Worm (Caenorhabditis elegans): Measurements from ENCODE around the gene M163.8.

DNA sequence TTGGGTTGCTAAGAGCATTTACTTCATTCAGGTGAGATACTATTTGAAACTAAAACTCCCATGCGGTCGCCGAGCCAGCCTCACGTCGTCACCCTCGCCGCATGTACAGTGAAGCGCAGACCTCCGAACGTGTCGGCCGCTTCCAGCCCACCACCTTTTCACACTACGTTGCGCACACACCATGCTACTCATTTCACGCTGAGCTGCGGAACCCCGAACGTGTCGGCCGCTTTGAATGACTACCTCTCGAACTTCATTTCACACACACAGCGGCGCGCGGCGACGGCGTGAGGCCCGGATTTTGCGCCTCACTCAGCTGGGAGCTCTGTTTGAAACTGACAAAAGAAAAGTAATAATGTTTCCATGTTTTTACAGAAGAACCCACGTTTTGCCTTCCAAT is 3.3 kb upstream of the M163.8 start:
- TF ChIP-seq elt-1 (tag; optimal IDR thresholded peaks at IDR 0.05; ENCODE audit: borderline replicate concordance, insufficient read depth): no peak
- TF ChIP-seq nhr-28 (tag; optimal IDR thresholded peaks at IDR 0.05): no peak
- TF ChIP-seq unc-39 (tag; optimal IDR thresholded peaks at IDR 0.05): no peak
- no peak for TF ChIP-seq unc-62 (GFP tag; optimal IDR thresholded peaks at IDR 0.05)
- no peak for TF ChIP-seq sptf-1 (tag; optimal IDR thresholded peaks at IDR 0.05)
- no peak for TF ChIP-seq lin-32 (GFP tag; optimal IDR thresholded peaks at IDR 0.05)
- TF ChIP-seq hlh-1 (tag; optimal IDR thresholded peaks at IDR 0.05): no peak
- TF ChIP-seq nhr-2 (tag; optimal IDR thresholded peaks at IDR 0.05): no peak
- TF ChIP-seq nhr-12 (tag; optimal IDR thresholded peaks at IDR 0.05): no peak
- TF ChIP-seq ceh-83 (GFP tag; optimal IDR thresholded peaks at IDR 0.05): no peak
- TF ChIP-seq lin-13 (tag; optimal IDR thresholded peaks at IDR 0.05): no peak
- TF ChIP-seq ztf-11 (tag; optimal IDR thresholded peaks at IDR 0.05): no peak

Measured in whole organism, mixed stage, embryonic.